Fruit fly (Drosophila melanogaster): ENCODE measurements around the gene Or71a.

Gene Or71a

dm6 chr3L:15103988-15104848 lies 26.0 kb upstream of the Or71a start (continued):
- TF ChIP-seq MTF-1 (GFP tag; optimal IDR thresholded peaks at IDR 0.05; ENCODE audit: borderline replicate concordance), result no peak
- TF ChIP-seq CG1832 (GFP tag; optimal IDR thresholded peaks at IDR 0.05), result no peak
- TF ChIP-seq Antp (GFP tag; optimal IDR thresholded peaks at IDR 0.05), result no peak
- TF ChIP-seq Aef1 (GFP tag; IDR thresholded peaks at IDR 0.05), result no peak
- TF ChIP-seq salm (tag; optimal IDR thresholded peaks at IDR 0.05), result no peak
- TF ChIP-seq CG8944 (GFP tag; optimal IDR thresholded peaks at IDR 0.05), result no peak
- TF ChIP-seq Atf3 (GFP tag; optimal IDR thresholded peaks at IDR 0.05), result no peak
- no peak for TF ChIP-seq E2f1 (GFP tag; IDR thresholded peaks at IDR 0.05)
- no peak for TF ChIP-seq CG9727 (GFP tag; optimal IDR thresholded peaks at IDR 0.05)
- no peak for TF ChIP-seq CG7357 (GFP tag; IDR thresholded peaks at IDR 0.05)
- no peak for TF ChIP-seq bab2 (GFP tag; optimal IDR thresholded peaks at IDR 0.05)
- TF ChIP-seq MBD-R2 (GFP tag; IDR thresholded peaks at IDR 0.05), result 0 out of 2 replicates have a peak, but pooled peaks have one; percentile 18
- no peak for TF ChIP-seq Six4 (GFP tag; optimal IDR thresholded peaks at IDR 0.05)
- no peak for TF ChIP-seq CG4360 (GFP tag; IDR thresholded peaks at IDR 0.05)
- no peak for TF ChIP-seq CG4707 (GFP tag; optimal IDR thresholded peaks at IDR 0.05)
- TF ChIP-seq chif (GFP tag; optimal IDR thresholded peaks at IDR 0.05), result no peak
- TF ChIP-seq CG12236 (GFP tag; optimal IDR thresholded peaks at IDR 0.05), result no peak
- TF ChIP-seq CG17361 (GFP tag; IDR thresholded peaks at IDR 0.05), result no peak
- TF ChIP-seq prd (optimal IDR thresholded peaks at IDR 0.05), result no peak
- TF ChIP-seq prd (GFP tag; IDR thresholded peaks at IDR 0.05), result no peak
- TF ChIP-seq odd (GFP tag; optimal IDR thresholded peaks at IDR 0.05), result no peak
- no peak for TF ChIP-seq sima (GFP tag; optimal IDR thresholded peaks at IDR 0.05)
- no peak for TF ChIP-seq zen (tag; optimal IDR thresholded peaks at IDR 0.05)
- TF ChIP-seq CG18619 (GFP tag; optimal IDR thresholded peaks at IDR 0.05), result no peak
- no peak for TF ChIP-seq CG4404 (GFP tag; IDR thresholded peaks at IDR 0.05)
- no peak for TF ChIP-seq Hsf (GFP tag; optimal IDR thresholded peaks at IDR 0.05)
- TF ChIP-seq her (GFP tag; optimal IDR thresholded peaks at IDR 0.05), result no peak
- TF ChIP-seq Doc3 (GFP tag; IDR thresholded peaks at IDR 0.05; ENCODE audit: partially characterized antibody), result no peak
- TF ChIP-seq BtbVII (GFP tag; optimal IDR thresholded peaks at IDR 0.05), result no peak
- TF ChIP-seq dmrt11E (tag; optimal IDR thresholded peaks at IDR 0.05), result no peak
- TF ChIP-seq TFAM (GFP tag; optimal IDR thresholded peaks at IDR 0.05), result no peak
- no peak for TF ChIP-seq Eip74EF (GFP tag; optimal IDR thresholded peaks at IDR 0.05)
- TF ChIP-seq Adf1 (GFP tag; IDR thresholded peaks at IDR 0.05), result peak; percentile 80; the same call in 1 of the 2 replicates
- no peak for TF ChIP-seq CG34224 (GFP tag; IDR thresholded peaks at IDR 0.05; ENCODE audit: partially characterized antibody)
- TF ChIP-seq mam (GFP tag; optimal IDR thresholded peaks at IDR 0.05), result no peak
- TF ChIP-seq CG1024 (GFP tag; IDR thresholded peaks at IDR 0.05), result no peak
- TF ChIP-seq CG32767 (GFP tag; IDR thresholded peaks at IDR 0.05), result no peak
- TF ChIP-seq CG7271 (tag; optimal IDR thresholded peaks at IDR 0.05), result no peak
- TF ChIP-seq CG7372 (GFP tag; IDR thresholded peaks at IDR 0.05), result no peak
- no peak for TF ChIP-seq gem (tag; optimal IDR thresholded peaks at IDR 0.05)
- no peak for TF ChIP-seq CG14050 (GFP tag; IDR thresholded peaks at IDR 0.05)
- TF ChIP-seq Chrac-16 (GFP tag; optimal IDR thresholded peaks at IDR 0.05), result no peak
- TF ChIP-seq Vsx1 (GFP tag; optimal IDR thresholded peaks at IDR 0.05), result no peak
- TF ChIP-seq Max (GFP tag; optimal IDR thresholded peaks at IDR 0.05), result no peak
- TF ChIP-seq CG2202 (tag; optimal IDR thresholded peaks at IDR 0.05), result no peak
- TF ChIP-seq CG7963 (GFP tag; IDR thresholded peaks at IDR 0.05; ENCODE audit: partially characterized antibody), result no peak
- TF ChIP-seq Deaf1 (tag; optimal IDR thresholded peaks at IDR 0.05), result peak; percentile 60
- no peak for TF ChIP-seq al (GFP tag; IDR thresholded peaks at IDR 0.05)
- no peak for TF ChIP-seq btn (GFP tag; optimal IDR thresholded peaks at IDR 0.05)
- TF ChIP-seq bbx (GFP tag; IDR thresholded peaks at IDR 0.05; ENCODE audit: partially characterized antibody), result peak; percentile 13; the same call in 1 of the 2 replicates
